Fruit fly (Drosophila melanogaster) whole organism, pupa: ENCODE results near the gene CG3342.

Experiments used
- CG10348 ChIP-seq: fragments of 200-800 bp; sonication (Bioruptor generic); IDR thresholded peaks from 2 replicates; pipeline ENCODE4 v1.3.6; 2022; ENCODE audit warnings: missing biosample characterization, missing genetic modification characterization
- CG14655 ChIP-seq: fragments of 200-800 bp; sonication (Bioruptor generic); optimal IDR thresholded peaks from 3 replicates; lab custom pipeline; 2017; ENCODE audit warnings: mild to moderate bottlenecking, missing biosample characterization, missing genetic modification reagents, missing genetic modification characterization
- CG15710 ChIP-seq: fragments of 200-800 bp; sonication (Bioruptor generic); optimal IDR thresholded peaks from 2 replicates; lab custom pipeline; 2018; ENCODE audit warnings: missing biosample characterization, mild to moderate bottlenecking, missing genetic modification characterization, moderate library complexity
- CG17806 ChIP-seq: fragments of 200-800 bp; sonication (Bioruptor generic); optimal IDR thresholded peaks from 2 replicates; lab custom pipeline; 2018; ENCODE audit warnings: missing biosample characterization, mild to moderate bottlenecking, missing genetic modification characterization, moderate library complexity
- CG32121 ChIP-seq: fragments of 200-800 bp; sonication (Bioruptor generic); IDR thresholded peaks from 2 replicates; pipeline ENCODE4 v1.3.6; 2022; ENCODE audit warnings: missing biosample characterization, missing genetic modification characterization
- CG34367 ChIP-seq: fragments of 200-800 bp; sonication (Bioruptor generic); optimal IDR thresholded peaks from 2 replicates; lab custom pipeline; 2018; ENCODE audit warnings: missing biosample characterization, mild to moderate bottlenecking, missing genetic modification characterization
- CG8159 ChIP-seq: fragments of 200-800 bp; sonication (Bioruptor generic); optimal IDR thresholded peaks from 3 replicates; lab custom pipeline; 2018; ENCODE audit warnings: missing biosample characterization, mild to moderate bottlenecking, missing genetic modification characterization, moderate library complexity
- EcR ChIP-seq: fragments of 200-800 bp; sonication (Bioruptor generic); optimal IDR thresholded peaks from 3 replicates; lab custom pipeline; 2019; ENCODE audit warnings: missing biosample characterization, missing genetic modification characterization, mild to moderate bottlenecking, moderate library complexity, missing genetic modification reagents
- Ets98B ChIP-seq: fragments of 200-800 bp; sonication (Bioruptor generic); IDR thresholded peaks from 2 replicates; pipeline ENCODE4 v1.3.6; 2022; ENCODE audit warnings: missing biosample characterization, missing genetic modification characterization
- Pif1A ChIP-seq: fragments of 200-800 bp; sonication (Bioruptor generic); optimal IDR thresholded peaks from 3 replicates; lab custom pipeline; 2016; ENCODE audit warnings: missing biosample characterization, missing genetic modification characterization
- Pif1B ChIP-seq: fragments of 200-800 bp; sonication (Bioruptor generic); optimal IDR thresholded peaks from 3 replicates; lab custom pipeline; 2016; ENCODE audit warnings: missing biosample characterization, missing genetic modification characterization
- Snoo ChIP-seq: fragments of 200-800 bp; sonication (Bioruptor generic); optimal IDR thresholded peaks from 3 replicates; lab custom pipeline; 2017; ENCODE audit warnings: missing biosample characterization, mild to moderate bottlenecking, missing genetic modification characterization, inconsistent platforms
- fd96Ca ChIP-seq: fragments of 200-800 bp; sonication (Bioruptor generic); IDR thresholded peaks from 3 replicates; pipeline ENCODE4 v1.3.6; 2022; ENCODE audit warnings: missing biosample characterization, missing genetic modification characterization
- rn ChIP-seq: fragments of 200-800 bp; sonication (Bioruptor generic); IDR thresholded peaks from 2 replicates; pipeline ENCODE4 v1.3.6; 2022; ENCODE audit warnings: missing biosample characterization, missing genetic modification characterization

dm6 chrX:6513193-6513592 is 14.5 kb downstream of the CG3342 start:
- no peak for TF ChIP-seq CG32121 (GFP tag; lab: Robert Waterston, UW)
- no peak for TF ChIP-seq Ets98B
- TF ChIP-seq rn (GFP tag; lab: Robert Waterston, UW): no peak
- no peak for TF ChIP-seq CG10348 (GFP tag; lab: Robert Waterston, UW)
- TF ChIP-seq EcR (GFP tag; lab: Kevin White, UChicago): no peak
- TF ChIP-seq Pif1B (GFP tag; lab: Kevin White, UChicago): no peak
- no peak for TF ChIP-seq CG34367 (tag; lab: Kevin White, UChicago)
- TF ChIP-seq CG14655 (GFP tag; lab: Kevin White, UChicago): no peak
- TF ChIP-seq Pif1A (GFP tag; lab: Kevin White, UChicago): no peak
- no peak for TF ChIP-seq CG8159 (tag; lab: Kevin White, UChicago)
- no peak for TF ChIP-seq CG17806 (tag; lab: Kevin White, UChicago)
- no peak for TF ChIP-seq CG15710 (tag; lab: Kevin White, UChicago)
- TF ChIP-seq Snoo: no peak
- TF ChIP-seq fd96Ca (GFP tag; lab: Robert Waterston, UW): no peak
